Worm (Caenorhabditis elegans) whole organism, L4/young adult: ENCODE measurements around the gene C01B10.9.

ENCODE experiments used
- dao-5 ChIP-seq: sonication (generic microtip); optimal IDR thresholded peaks from 2 replicates; lab custom pipeline; 2016; ENCODE audit warnings: missing genotype, missing genetic modification characterization, moderate library complexity, missing compliant biosample characterization
- him-1 ChIP-seq: sonication (generic microtip); optimal IDR thresholded peaks from 2 replicates; lab custom pipeline; 2016; ENCODE audit warnings: missing genotype, missing genetic modification reagents, missing genetic modification characterization, missing compliant biosample characterization

DNA sequence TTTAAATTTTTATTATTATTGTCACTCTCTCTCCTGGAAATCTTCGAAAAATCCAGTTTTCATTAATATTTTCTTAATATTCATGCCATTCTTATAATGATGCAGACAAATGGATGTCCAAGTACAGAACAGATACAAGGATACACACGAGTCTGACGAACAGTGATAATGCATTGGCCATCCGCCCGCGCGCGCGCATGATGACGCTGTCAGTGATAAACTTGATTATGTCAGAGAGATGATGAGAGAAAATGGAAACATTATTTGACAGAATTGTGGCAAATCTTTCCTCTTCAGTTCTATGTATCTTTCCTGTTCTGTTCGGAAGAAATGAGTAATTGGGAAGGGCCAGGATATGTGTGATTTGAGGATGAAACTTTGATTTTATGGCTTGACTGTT lies 23.7 kb downstream of the C01B10.9 start:
- no peak for TF ChIP-seq him-1 (tag; lab: Kevin White, UChicago)
- no peak for TF ChIP-seq dao-5 (tag; lab: Kevin White, UChicago)
